Worm (Caenorhabditis elegans): ENCODE results near the gene kin-21.

ce11 chrIV:9846574-9846973 is 13.9 kb downstream of the kin-21 start, which contains the start of gene K07F5.6:
- TF ChIP-seq him-1 (tag; optimal IDR thresholded peaks at IDR 0.05) (no peak), W03F9.2 (tag; optimal IDR thresholded peaks at IDR 0.05) (no peak)
